Worm (Caenorhabditis elegans) whole organism, L4 larva: ENCODE results near the gene irld-57.

Source experiments
- F37D6.2 ChIP-seq: sonication (generic microtip); optimal IDR thresholded peaks from 2 replicates; lab custom pipeline; 2016; ENCODE audit warnings: mild to moderate bottlenecking, missing genetic modification characterization, missing compliant biosample characterization
- ZK546.5 ChIP-seq, 2 experiments: sonication (generic microtip); optimal IDR thresholded peaks; 2 replicates each; lab custom pipeline; 2017; ENCODE audit warnings: missing biosample characterization in 2 of 2, missing genetic modification characterization in 2 of 2
- aha-1 ChIP-seq: fragments of 150-350 bp; peaks from one replicate; lab custom pipeline; 2014; ENCODE audit warnings: missing biosample characterization, missing genetic modification characterization
- dve-1 ChIP-seq: sonication (generic microtip); optimal IDR thresholded peaks from 2 replicates; lab custom pipeline; 2017; ENCODE audit warnings: antibody characterized with exemption, mild to moderate bottlenecking, missing genetic modification characterization, missing compliant biosample characterization; ENCODE audit not compliant: insufficient read depth
- hlh-30 ChIP-seq: sonication (generic microtip); optimal IDR thresholded peaks from 2 replicates; lab custom pipeline; 2017; ENCODE audit warnings: antibody characterized with exemption, mild to moderate bottlenecking, missing genetic modification characterization, missing compliant biosample characterization; ENCODE audit not compliant: insufficient read depth
- lin-15B ChIP-seq: fragments of 150-350 bp; sonication (generic microtip); optimal IDR thresholded peaks from 3 replicates; lab custom pipeline; 2014; ENCODE audit warnings: missing biosample characterization, missing genetic modification characterization
- mep-1 ChIP-seq: fragments of 150-350 bp; sonication (generic microtip); optimal IDR thresholded peaks from 3 replicates; lab custom pipeline; 2014; ENCODE audit warnings: missing biosample characterization, missing genetic modification characterization
- nhr-25 ChIP-seq: sonication (generic microtip); optimal IDR thresholded peaks from 2 replicates; lab custom pipeline; 2017; ENCODE audit warnings: missing genetic modification characterization, mild to moderate bottlenecking, missing compliant biosample characterization, antibody characterized with exemption, moderate library complexity, borderline replicate concordance; ENCODE audit not compliant: insufficient read depth
- nhr-77 ChIP-seq: fragments of 150-350 bp; optimal IDR thresholded peaks from 2 replicates; lab custom pipeline; 2014; ENCODE audit warnings: missing biosample characterization, missing genetic modification characterization
- spr-1 ChIP-seq: sonication (generic microtip); optimal IDR thresholded peaks from 2 replicates; lab custom pipeline; 2016; ENCODE audit warnings: mild to moderate bottlenecking, missing genetic modification characterization, missing compliant biosample characterization
- unc-39 ChIP-seq: sonication (generic microtip); optimal IDR thresholded peaks from 2 replicates; lab custom pipeline; 2017; ENCODE audit warnings: missing biosample characterization, missing genetic modification characterization
- ztf-11 ChIP-seq: fragments of 150-350 bp; optimal IDR thresholded peaks from 2 replicates; lab custom pipeline; 2014; ENCODE audit warnings: missing biosample characterization, missing genetic modification characterization

DNA sequence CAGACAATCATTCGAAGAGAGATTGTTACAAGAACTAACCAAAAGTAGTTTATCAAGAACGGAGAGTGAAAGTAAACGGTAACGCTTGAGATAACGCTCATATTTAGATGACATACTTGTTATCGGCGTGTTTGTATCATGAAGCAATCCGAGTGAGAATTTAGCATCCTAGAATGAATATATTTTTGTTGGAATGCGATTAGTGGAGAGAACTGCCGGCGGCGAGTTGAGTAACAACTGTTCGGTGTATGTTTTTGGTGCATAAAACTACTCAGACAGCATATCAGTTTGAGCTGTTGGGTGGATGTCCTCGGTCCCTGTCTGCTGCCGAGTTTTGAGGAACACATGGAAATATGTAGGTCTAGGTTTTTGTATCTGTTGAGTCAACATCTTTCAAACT, 7.1 kb upstream of the irld-57 start, which contains the start of gene T23D5.3:
- TF ChIP-seq mep-1 (tag; lab: Kevin White, UChicago): no peak
- no peak for TF ChIP-seq unc-39 (tag; lab: Kevin White, UChicago)
- TF ChIP-seq ZK546.5 (tag; optimal IDR thresholded peaks at IDR 0.05; lab: Kevin White, UChicago): no peak
- TF ChIP-seq spr-1 (tag; lab: Kevin White, UChicago): no peak
- no peak for TF ChIP-seq nhr-77 (tag; lab: Kevin White, UChicago)
- no peak for TF ChIP-seq ztf-11 (tag; lab: Kevin White, UChicago)
- no peak for TF ChIP-seq dve-1 (tag; lab: Kevin White, UChicago)
- no peak for TF ChIP-seq nhr-25 (tag; lab: Kevin White, UChicago)
- no peak for TF ChIP-seq lin-15B (tag; lab: Kevin White, UChicago)
- no peak for TF ChIP-seq aha-1
- no peak for TF ChIP-seq hlh-30 (tag; lab: Kevin White, UChicago)
- no peak for TF ChIP-seq F37D6.2 (tag; lab: Kevin White, UChicago)
